Worm (Caenorhabditis elegans): Measurements from ENCODE around the gene C18H7.6.

Gene C18H7.6

ce11 chrIV:620324-620723, 28.0 kb upstream of the C18H7.6 start (continued):
- TF ChIP-seq hlh-30 (tag; optimal IDR thresholded peaks at IDR 0.05; ENCODE audit: insufficient read depth) (peak; percentile 13), unc-42 (tag; optimal IDR thresholded peaks at IDR 0.05) (no peak), F13H6.1 (tag; optimal IDR thresholded peaks at IDR 0.05) (peak; percentile 38), tbx-7 (tag; optimal IDR thresholded peaks at IDR 0.05) (peak; percentile 10), ceh-30 (tag; optimal IDR thresholded peaks at IDR 0.05) (no peak), lim-6 (tag; optimal IDR thresholded peaks at IDR 0.05) (no peak), ceh-6 (GFP tag; optimal IDR thresholded peaks at IDR 0.05) (peak; percentile 79), ceh-18 (tag; optimal IDR thresholded peaks at IDR 0.05) (peak; percentile 53), pat-9 (tag; optimal IDR thresholded peaks at IDR 0.05) (peak; percentile 64), zip-5 (tag; optimal IDR thresholded peaks at IDR 0.05) (peak; percentile 36), pha-4 (tag; optimal IDR thresholded peaks at IDR 0.05) (no peak), hlh-6 (tag; optimal IDR thresholded peaks at IDR 0.05) (peak; percentile 69), dve-1 (tag; optimal IDR thresholded peaks at IDR 0.05) (peak; percentile 61), hlh-13 (GFP tag; optimal IDR thresholded peaks at IDR 0.05) (peak; percentile 49), sdc-2 (tag; optimal IDR thresholded peaks at IDR 0.05) (no peak), ama-1 (optimal IDR thresholded peaks at IDR 0.05) (no peak), rnt-1 (tag; optimal IDR thresholded peaks at IDR 0.05) (peak; percentile 71), lin-11 (tag; optimal IDR thresholded peaks at IDR 0.05) (peak; percentile 72), fax-1 (tag; optimal IDR thresholded peaks at IDR 0.05) (peak; percentile 76), ref-2 (tag; optimal IDR thresholded peaks at IDR 0.05) (peak; percentile 66), unc-55 (GFP tag; optimal IDR thresholded peaks at IDR 0.05) (no peak), ahr-1 (tag; optimal IDR thresholded peaks at IDR 0.05) (peak; percentile 22), ceh-2 (tag; optimal IDR thresholded peaks at IDR 0.05) (peak; percentile 34), ceh-31 (tag; optimal IDR thresholded peaks at IDR 0.05) (peak; percentile 19), mec-3 (tag; optimal IDR thresholded peaks at IDR 0.05; ENCODE audit: borderline replicate concordance) (peak; percentile 24), fkh-6 (tag; optimal IDR thresholded peaks at IDR 0.05) (peak; percentile 32), C38D4.7 (GFP tag; optimal IDR thresholded peaks at IDR 0.05) (peak; percentile 70), unc-3 (GFP tag; conservative IDR thresholded peaks at IDR 0.05) (peak; percentile 69; the same call in 1 of the 2 replicates), unc-3 (tag; optimal IDR thresholded peaks at IDR 0.05) (peak; percentile 54), C08G9.2 (tag; optimal IDR thresholded peaks at IDR 0.05) (peak; percentile 64), tbx-2 (tag; optimal IDR thresholded peaks at IDR 0.05) (peak; percentile 64), ztf-16 (tag; optimal IDR thresholded peaks at IDR 0.05) (peak; percentile 64), elt-2 (tag; optimal IDR thresholded peaks at IDR 0.05) (peak; percentile 88), ceh-34 (tag; optimal IDR thresholded peaks at IDR 0.05) (peak; percentile 74), ceh-24 (tag; optimal IDR thresholded peaks at IDR 0.05) (no peak), ttx-3 (tag; optimal IDR thresholded peaks at IDR 0.05) (peak; percentile 81), ets-4 (tag; optimal IDR thresholded peaks at IDR 0.05) (no peak)

- TF ChIP-seq unc-55 (GFP tag; optimal IDR thresholded peaks at IDR 0.05) (no peak), nhr-232 (tag; optimal IDR thresholded peaks at IDR 0.05) (no peak), ceh-9 (tag; optimal IDR thresholded peaks at IDR 0.05) (no peak), lim-6 (tag; optimal IDR thresholded peaks at IDR 0.05) (no peak), ceh-14 (tag; optimal IDR thresholded peaks at IDR 0.05) (no peak), T23F11.4 (GFP tag; optimal IDR thresholded peaks at IDR 0.05) (no peak), sox-2 (GFP tag; IDR thresholded peaks at IDR 0.05) (no peak), zip-5 (tag; optimal IDR thresholded peaks at IDR 0.05) (no peak), dve-1 (tag; optimal IDR thresholded peaks at IDR 0.05) (no peak), hlh-15 (tag; optimal IDR thresholded peaks at IDR 0.05) (no peak), unc-3 (GFP tag; conservative IDR thresholded peaks at IDR 0.05) (no peak), unc-3 (tag; optimal IDR thresholded peaks at IDR 0.05) (no peak), tbx-7 (tag; optimal IDR thresholded peaks at IDR 0.05) (no peak), hlh-30 (tag; optimal IDR thresholded peaks at IDR 0.05; ENCODE audit: insufficient read depth) (no peak), ceh-45 (GFP tag; IDR thresholded peaks at IDR 0.05) (no peak)
Observed at ce11 chrIV:619766-620165, 27.5 kb upstream of the C18H7.6 start.

Measured in whole organism, late embryonic.